Worm (Caenorhabditis elegans): ENCODE measurements around the gene ZK228.4.

ce11 chrV:18430826-18431225, 31.8 kb upstream of the ZK228.4 start:
- TF ChIP-seq ceh-45 (GFP tag; IDR thresholded peaks at IDR 0.05), result no peak
- no peak for TF ChIP-seq rnt-1 (tag; optimal IDR thresholded peaks at IDR 0.05)
- no peak for TF ChIP-seq pros-1 (tag; optimal IDR thresholded peaks at IDR 0.05)
- no peak for TF ChIP-seq dve-1 (tag; optimal IDR thresholded peaks at IDR 0.05)
- no peak for TF ChIP-seq hlh-15 (tag; optimal IDR thresholded peaks at IDR 0.05)
- no peak for TF ChIP-seq ceh-22 (tag; optimal IDR thresholded peaks at IDR 0.05)
- TF ChIP-seq ceh-18 (tag; optimal IDR thresholded peaks at IDR 0.05), result no peak
- no peak for TF ChIP-seq ama-1 (optimal IDR thresholded peaks at IDR 0.05)
- TF ChIP-seq pha-4 (tag; optimal IDR thresholded peaks at IDR 0.05), result no peak
- no peak for TF ChIP-seq ceh-34 (tag; optimal IDR thresholded peaks at IDR 0.05)
- TF ChIP-seq Y22D7AL.16 (tag; optimal IDR thresholded peaks at IDR 0.05), result no peak
- TF ChIP-seq fax-1 (tag; optimal IDR thresholded peaks at IDR 0.05), result no peak
- TF ChIP-seq F13H6.1 (tag; optimal IDR thresholded peaks at IDR 0.05), result no peak
- TF ChIP-seq syd-9 (tag; optimal IDR thresholded peaks at IDR 0.05), result no peak
